Worm (Caenorhabditis elegans) whole organism, young adult: ENCODE results near the gene F41C3.2.
A peak's percentile ranks its signal among the peaks of the same experiment; 100 is the strongest.

Experiments
- B0261.1 ChIP-seq: sonication (generic microtip); optimal IDR thresholded peaks from 2 replicates; lab custom pipeline; 2016; ENCODE audit warnings: mild to moderate bottlenecking, missing genetic modification characterization, moderate library complexity, missing compliant biosample characterization
- C06A6.2 ChIP-seq: fragments of 200-800 bp; sonication (Bioruptor generic); conservative IDR thresholded peaks from 2 replicates; pipeline ENCODE4 v1.3.6; 2022; ENCODE audit warnings: missing genetic modification characterization, missing compliant biosample characterization
- F22D6.2 ChIP-seq: sonication (generic microtip); optimal IDR thresholded peaks from 2 replicates; lab custom pipeline; 2016; ENCODE audit warnings: mild to moderate bottlenecking, missing genetic modification characterization, missing compliant biosample characterization
- F23B12.7 ChIP-seq: sonication (generic microtip); optimal IDR thresholded peaks from 2 replicates; lab custom pipeline; 2017; ENCODE audit warnings: missing genetic modification characterization, mild to moderate bottlenecking, missing compliant biosample characterization, antibody characterized with exemption, moderate library complexity; ENCODE audit not compliant: insufficient read depth
- F49E8.2 ChIP-seq: sonication (generic microtip); optimal IDR thresholded peaks from 3 replicates; lab custom pipeline; 2017; ENCODE audit warnings: missing genetic modification characterization, mild to moderate bottlenecking, missing compliant biosample characterization, antibody characterized with exemption, moderate library complexity; ENCODE audit not compliant: insufficient read depth
- F55B11.4 ChIP-seq: sonication (generic microtip); optimal IDR thresholded peaks from 2 replicates; lab custom pipeline; 2016; ENCODE audit warnings: missing compliant biosample characterization, missing genetic modification characterization, borderline replicate concordance; ENCODE audit not compliant: insufficient read depth
- F57C9.4 ChIP-seq: sonication (generic microtip); optimal IDR thresholded peaks from 2 replicates; lab custom pipeline; 2017; ENCODE audit warnings: mild to moderate bottlenecking, missing genetic modification characterization, missing compliant biosample characterization
- K11D2.4 ChIP-seq: fragments of 200-800 bp; sonication (Bioruptor generic); IDR thresholded peaks from 2 replicates; pipeline ENCODE4 v1.3.6; 2022; ENCODE audit warnings: missing genetic modification reagents, missing genetic modification characterization, missing compliant biosample characterization
- T26A5.8 ChIP-seq: sonication (generic microtip); optimal IDR thresholded peaks from 2 replicates; lab custom pipeline; 2016; ENCODE audit warnings: missing genetic modification characterization, missing compliant biosample characterization
- Y53F4B.3 ChIP-seq: fragments of 200-800 bp; sonication (Bioruptor generic); IDR thresholded peaks from 2 replicates; pipeline ENCODE4 v1.3.6; 2022; ENCODE audit warnings: missing genetic modification reagents, missing genetic modification characterization, missing compliant biosample characterization
- Y56A3A.18 ChIP-seq: fragments of 200-800 bp; sonication (Bioruptor generic); IDR thresholded peaks from 2 replicates; pipeline ENCODE4 v1.3.6; 2022; ENCODE audit warnings: missing genetic modification reagents, missing genetic modification characterization, missing compliant biosample characterization
- Y79H2A.3 ChIP-seq: fragments of 200-800 bp; sonication (Bioruptor generic); conservative IDR thresholded peaks from 2 replicates; pipeline ENCODE4 v1.3.6; 2022; ENCODE audit warnings: missing genetic modification reagents, missing genetic modification characterization, missing compliant biosample characterization
- ZK185.1 ChIP-seq: sonication (generic microtip); optimal IDR thresholded peaks from 2 replicates; lab custom pipeline; 2016; ENCODE audit warnings: mild to moderate bottlenecking, missing genetic modification characterization, missing compliant biosample characterization; ENCODE audit not compliant: poor library complexity, severe bottlenecking
- akir-1 ChIP-seq: fragments of 200-800 bp; sonication (Bioruptor generic); optimal IDR thresholded peaks from 2 replicates; lab custom pipeline; 2018; ENCODE audit warnings: mild to moderate bottlenecking, missing genetic modification characterization, moderate library complexity, missing compliant biosample characterization
- aptf-3 ChIP-seq: fragments of 200-800 bp; sonication (Bioruptor generic); IDR thresholded peaks from 2 replicates; pipeline ENCODE4 v1.3.6; 2022; ENCODE audit warnings: missing genetic modification characterization, missing compliant biosample characterization
- atf-7 ChIP-seq: sonication (generic microtip); optimal IDR thresholded peaks from 2 replicates; lab custom pipeline; 2017; ENCODE audit warnings: mild to moderate bottlenecking, missing genetic modification characterization, missing compliant biosample characterization
- athp-1 ChIP-seq: sonication (generic microtip); optimal IDR thresholded peaks from 2 replicates; lab custom pipeline; 2017; ENCODE audit warnings: mild to moderate bottlenecking, missing genetic modification characterization, missing compliant biosample characterization
- ccch-3 ChIP-seq: fragments of 200-800 bp; sonication (Bioruptor generic); optimal IDR thresholded peaks from 2 replicates; lab custom pipeline; 2018; ENCODE audit warnings: mild to moderate bottlenecking, missing genetic modification characterization, missing compliant biosample characterization
- ceh-27 ChIP-seq: fragments of 200-800 bp; sonication (Bioruptor generic); optimal IDR thresholded peaks from 2 replicates; lab custom pipeline; 2018; ENCODE audit warnings: mild to moderate bottlenecking, missing genetic modification characterization, moderate library complexity, missing compliant biosample characterization
- ceh-91 ChIP-seq: fragments of 200-800 bp; sonication (Bioruptor generic); IDR thresholded peaks from 2 replicates; pipeline ENCODE4 v1.3.6; 2022; ENCODE audit warnings: missing genetic modification reagents, missing genetic modification characterization, missing compliant biosample characterization
- chd-7 ChIP-seq: sonication (generic microtip); optimal IDR thresholded peaks from 2 replicates; lab custom pipeline; 2016; ENCODE audit warnings: mild to moderate bottlenecking, missing genetic modification characterization, moderate library complexity, missing compliant biosample characterization
- egl-18 ChIP-seq: fragments of 200-800 bp; sonication (Bioruptor generic); IDR thresholded peaks from 2 replicates; pipeline ENCODE4 v1.3.6; 2022; ENCODE audit warnings: missing genetic modification reagents, missing genetic modification characterization, missing compliant biosample characterization
- hlh-26 ChIP-seq: fragments of 200-800 bp; sonication (Bioruptor generic); conservative IDR thresholded peaks from 2 replicates; pipeline ENCODE4 v1.3.6; 2022; ENCODE audit warnings: missing genetic modification reagents, missing genetic modification characterization, missing compliant biosample characterization
- hmg-1.2 ChIP-seq: fragments of 200-800 bp; sonication (Bioruptor generic); IDR thresholded peaks from 2 replicates; pipeline ENCODE4 v1.3.6; 2022; ENCODE audit warnings: missing genetic modification reagents, missing genetic modification characterization, missing compliant biosample characterization
- lag-1 ChIP-seq: fragments of 200-800 bp; sonication (Bioruptor generic); IDR thresholded peaks from 2 replicates; pipeline ENCODE4 v1.3.6; 2022; ENCODE audit warnings: missing genetic modification reagents, missing genetic modification characterization, missing compliant biosample characterization
- let-526 ChIP-seq: fragments of 200-800 bp; sonication (Bioruptor generic); IDR thresholded peaks from 2 replicates; pipeline ENCODE4 v1.3.6; 2022; ENCODE audit warnings: missing genetic modification reagents, missing genetic modification characterization, missing compliant biosample characterization
- let-607 ChIP-seq, 2 experiments: fragments of 200-800 bp in 1 of 2; sonication (Bioruptor generic) in 1 of 2; sonication (generic microtip) in 1 of 2; optimal IDR thresholded peaks; 2 replicates each; lab custom pipeline; 2016 to 2018; ENCODE audit warnings: mild to moderate bottlenecking in 2 of 2, missing compliant biosample characterization in 2 of 2, missing genetic modification characterization in 2 of 2, moderate library complexity in 2 of 2, missing genotype in 1 of 2
- lin-40 ChIP-seq: sonication (generic microtip); optimal IDR thresholded peaks from 2 replicates; lab custom pipeline; 2016; ENCODE audit warnings: missing genetic modification characterization, mild to moderate bottlenecking, missing compliant biosample characterization, missing genotype, missing genetic modification reagents
- lsy-27 ChIP-seq: sonication (generic microtip); optimal IDR thresholded peaks from 2 replicates; lab custom pipeline; 2017; ENCODE audit warnings: missing genetic modification characterization, mild to moderate bottlenecking, missing compliant biosample characterization, antibody characterized with exemption, missing genotype, borderline replicate concordance; ENCODE audit not compliant: insufficient read depth
- madf-6 ChIP-seq: fragments of 200-800 bp; sonication (Bioruptor generic); IDR thresholded peaks from 2 replicates; pipeline ENCODE4 v1.3.6; 2022; ENCODE audit warnings: missing genetic modification reagents, missing genetic modification characterization, missing compliant biosample characterization
- madf-8 ChIP-seq: fragments of 200-800 bp; sonication (Bioruptor generic); conservative IDR thresholded peaks from 2 replicates; pipeline ENCODE4 v1.3.6; 2022; ENCODE audit warnings: missing genetic modification reagents, missing genetic modification characterization, missing compliant biosample characterization
- mel-28 ChIP-seq: sonication (generic microtip); optimal IDR thresholded peaks from 2 replicates; lab custom pipeline; 2016; ENCODE audit warnings: borderline replicate concordance, mild to moderate bottlenecking, missing genetic modification characterization, missing compliant biosample characterization
- mes-4 ChIP-seq: sonication (generic microtip); optimal IDR thresholded peaks from 2 replicates; lab custom pipeline; 2016; ENCODE audit warnings: missing genotype, missing genetic modification characterization, missing compliant biosample characterization
- nfya-2 ChIP-seq: fragments of 200-800 bp; sonication (Bioruptor generic); IDR thresholded peaks from 2 replicates; pipeline ENCODE4 v1.3.6; 2022; ENCODE audit warnings: missing genetic modification reagents, missing genetic modification characterization, missing compliant biosample characterization
- nhr-80 ChIP-seq: sonication (generic microtip); optimal IDR thresholded peaks from 2 replicates; lab custom pipeline; 2016; ENCODE audit warnings: missing genetic modification characterization, missing compliant biosample characterization
- pha-4 ChIP-seq: fragments of 150-350 bp; sonication (generic microtip); optimal IDR thresholded peaks from 2 replicates; lab custom pipeline; 2014; ENCODE audit warnings: missing biosample characterization, missing genetic modification reagents, missing genetic modification characterization
- sdz-38 ChIP-seq: sonication (generic microtip); optimal IDR thresholded peaks from 2 replicates; lab custom pipeline; 2016; ENCODE audit warnings: missing genotype, missing genetic modification characterization, missing compliant biosample characterization
- snpc-1.3 ChIP-seq: sonication (generic microtip); optimal IDR thresholded peaks from 2 replicates; lab custom pipeline; 2017; ENCODE audit warnings: missing genetic modification characterization, mild to moderate bottlenecking, missing compliant biosample characterization, antibody characterized with exemption, moderate library complexity, missing genotype, missing genetic modification reagents; ENCODE audit not compliant: insufficient read depth
- snpc-4 ChIP-seq, 5 experiments: fragments of 150-350 bp in 1 of 5; sonication (generic microtip) in 4 of 5; optimal IDR thresholded peaks; 2 replicates each; lab custom pipeline; 2014 to 2018; ENCODE audit warnings: missing genetic modification characterization in 5 of 5, missing biosample characterization in 3 of 5, antibody characterized with exemption in 2 of 5, mild to moderate bottlenecking in 2 of 5, missing compliant biosample characterization in 2 of 5, missing genotype in 2 of 5, moderate library complexity in 2 of 5, missing genetic modification reagents in 1 of 5
- tbp1 ChIP-seq: fragments of 200-800 bp; sonication (Bioruptor generic); optimal IDR thresholded peaks from 2 replicates; lab custom pipeline; 2018; ENCODE audit warnings: mild to moderate bottlenecking, missing genetic modification characterization, missing compliant biosample characterization
- tbx-9 ChIP-seq: sonication (generic microtip); optimal IDR thresholded peaks from 2 replicates; lab custom pipeline; 2016; ENCODE audit warnings: borderline replicate concordance, missing genetic modification characterization, inconsistent platforms, missing compliant biosample characterization
- tlf-1 ChIP-seq: fragments of 200-800 bp; sonication (Bioruptor generic); optimal IDR thresholded peaks from 2 replicates; lab custom pipeline; 2018; ENCODE audit warnings: mild to moderate bottlenecking, missing genetic modification characterization, missing compliant biosample characterization
- unc-62 ChIP-seq: fragments of 150-350 bp; optimal IDR thresholded peaks from 2 replicates; lab custom pipeline; 2014; ENCODE audit warnings: missing biosample characterization, missing genetic modification reagents, missing genetic modification characterization
- zfh-2 ChIP-seq: fragments of 200-800 bp; sonication (Bioruptor generic); conservative IDR thresholded peaks from 2 replicates; pipeline ENCODE4 v1.3.6; 2022; ENCODE audit warnings: missing genetic modification reagents, missing genetic modification characterization, missing compliant biosample characterization
- ztf-22 ChIP-seq: fragments of 200-800 bp; sonication (Bioruptor generic); optimal IDR thresholded peaks from 2 replicates; lab custom pipeline; 2018; ENCODE audit warnings: mild to moderate bottlenecking, missing genetic modification characterization, moderate library complexity, missing compliant biosample characterization
- ztf-25 ChIP-seq: fragments of 200-800 bp; sonication (Bioruptor generic); IDR thresholded peaks from 2 replicates; pipeline ENCODE4 v1.3.6; 2022; ENCODE audit warnings: missing genetic modification reagents, missing genetic modification characterization, missing compliant biosample characterization
- ztf-6 ChIP-seq: fragments of 200-800 bp; sonication (Bioruptor generic); IDR thresholded peaks from 2 replicates; pipeline ENCODE4 v1.3.6; 2022; ENCODE audit warnings: missing genetic modification reagents, missing genetic modification characterization, missing compliant biosample characterization

The F41C3.2 gene

ce11 chrII:4791272-4791671 is 41.5 kb downstream of the F41C3.2 start, which contains the start of gene F26G1.1 (continued):
- TF ChIP-seq hmg-1.2 (GFP tag; lab: Robert Waterston, UW) (peak; percentile 27; the same call in 1 of the 2 replicates), athp-1 (tag; lab: Kevin White, UChicago) (no peak), aptf-3 (GFP tag; lab: Robert Waterston, UW) (no peak), egl-18 (GFP tag; lab: Robert Waterston, UW) (no peak), snpc-4 (GFP tag; optimal IDR thresholded peaks at IDR 0.05; lab: Kevin White, UChicago) (no peak), snpc-4 (tag; optimal IDR thresholded peaks at IDR 0.05; lab: Kevin White, UChicago) (peak in 1 of 4 experiments; percentile 25), F23B12.7 (peak; percentile 2), Y79H2A.3 (GFP tag; lab: Robert Waterston, UW) (no peak), F57C9.4 (tag; lab: Kevin White, UChicago) (no peak), C06A6.2 (GFP tag; lab: Robert Waterston, UW) (no peak), ZK185.1 (tag; lab: Kevin White, UChicago) (peak; percentile 84), tbx-9 (no peak), chd-7 (no peak), atf-7 (tag; lab: Kevin White, UChicago) (no peak), ceh-27 (GFP tag; lab: Kevin White, UChicago) (peak; percentile 77), K11D2.4 (GFP tag; lab: Robert Waterston, UW) (peak; percentile 62), sdz-38 (no peak), lag-1 (GFP tag; lab: Robert Waterston, UW) (no peak), madf-8 (GFP tag; lab: Robert Waterston, UW) (no peak), hlh-26 (GFP tag; lab: Robert Waterston, UW) (no peak), lin-40 (tag; lab: Kevin White, UChicago) (no peak), zfh-2 (GFP tag; lab: Robert Waterston, UW) (no peak), mel-28 (tag; lab: Kevin White, UChicago) (no peak), B0261.1 (tag; lab: Kevin White, UChicago) (no peak), let-607 (tag; optimal IDR thresholded peaks at IDR 0.05; lab: Kevin White, UChicago) (peak in 1 of 2 experiments; percentile 34), ztf-6 (GFP tag; lab: Robert Waterston, UW) (no peak), pha-4 (tag; lab: Kevin White, UChicago) (no peak), ccch-3 (GFP tag; lab: Kevin White, UChicago) (no peak), let-526 (GFP tag; lab: Robert Waterston, UW) (no peak), madf-6 (peak; percentile 68), tbp1 (GFP tag; lab: Kevin White, UChicago) (no peak), F55B11.4 (tag; lab: Kevin White, UChicago) (no peak), Y53F4B.3 (GFP tag; lab: Robert Waterston, UW) (no peak), nhr-80 (tag; lab: Kevin White, UChicago) (no peak), ceh-91 (no peak), ztf-25 (0 out of 2 replicates have a peak, but pooled peaks have one; percentile 18), lsy-27 (tag; lab: Kevin White, UChicago) (no peak), tlf-1 (GFP tag; lab: Kevin White, UChicago) (peak; percentile 6), snpc-1.3 (tag; lab: Kevin White, UChicago) (no peak), unc-62 (GFP tag; lab: Kevin White, UChicago) (no peak), T26A5.8 (tag; lab: Kevin White, UChicago) (no peak), F49E8.2 (tag; lab: Kevin White, UChicago) (no peak), mes-4 (tag; lab: Kevin White, UChicago) (no peak), akir-1 (GFP tag; lab: Kevin White, UChicago) (no peak), nfya-2 (GFP tag; lab: Robert Waterston, UW) (no peak), Y56A3A.18 (GFP tag; lab: Robert Waterston, UW) (no peak), F22D6.2 (tag; lab: Kevin White, UChicago) (peak; percentile 51), ztf-22 (GFP tag; lab: Kevin White, UChicago) (no peak)
